Worm (Caenorhabditis elegans) whole organism, L4 larva: Measurements from ENCODE around the gene srm-2.

Source experiments
- F10B5.3 ChIP-seq: sonication (generic microtip); optimal IDR thresholded peaks from 2 replicates; lab custom pipeline; 2016; ENCODE audit warnings: mild to moderate bottlenecking, missing genetic modification characterization, missing compliant biosample characterization
- F37D6.2 ChIP-seq: sonication (generic microtip); optimal IDR thresholded peaks from 2 replicates; lab custom pipeline; 2016; ENCODE audit warnings: mild to moderate bottlenecking, missing genetic modification characterization, missing compliant biosample characterization
- F44E2.7 ChIP-seq: fragments of 200-800 bp; sonication (Bioruptor generic); IDR thresholded peaks from 2 replicates; pipeline ENCODE4 v2.1.2; 2022; ENCODE audit warnings: missing genetic modification characterization, missing compliant biosample characterization
- ceh-20 ChIP-seq: fragments of 200-800 bp; sonication (Bioruptor generic); IDR thresholded peaks from 2 replicates; pipeline ENCODE4 v1.3.6; 2022; ENCODE audit warnings: missing genetic modification reagents, missing genetic modification characterization, missing compliant biosample characterization
- ceh-44 ChIP-seq: fragments of 200-800 bp; sonication (Bioruptor generic); IDR thresholded peaks from 2 replicates; pipeline ENCODE4 v1.3.6; 2022; ENCODE audit warnings: missing genetic modification reagents, missing genetic modification characterization, missing compliant biosample characterization
- ces-1 ChIP-seq: fragments of 150-350 bp; sonication (generic microtip); optimal IDR thresholded peaks from 4 replicates; lab custom pipeline; 2014; ENCODE audit warnings: missing biosample characterization, missing genetic modification reagents, missing genetic modification characterization
- cey-2 ChIP-seq: sonication (generic microtip); optimal IDR thresholded peaks from 3 replicates; lab custom pipeline; 2017; ENCODE audit warnings: missing genetic modification characterization, mild to moderate bottlenecking, missing compliant biosample characterization, antibody characterized with exemption, borderline replicate concordance; ENCODE audit not compliant: insufficient read depth
- ctbp-1 ChIP-seq: fragments of 200-800 bp; sonication (Bioruptor generic); IDR thresholded peaks from 2 replicates; pipeline ENCODE4 v1.3.6; 2022; ENCODE audit warnings: missing genetic modification reagents, missing genetic modification characterization, missing compliant biosample characterization
- daf-16 ChIP-seq, 3 experiments: sonication (generic microtip); optimal IDR thresholded peaks; 2 replicates each; lab custom pipeline; 2016 to 2017; ENCODE audit warnings: missing genetic modification characterization in 3 of 3, missing genetic modification reagents in 3 of 3, mild to moderate bottlenecking in 2 of 3, missing compliant biosample characterization in 2 of 3, missing biosample characterization in 1 of 3, moderate library complexity in 1 of 3
- jun-1 ChIP-seq: fragments of 150-350 bp; optimal IDR thresholded peaks from 2 replicates; lab custom pipeline; 2014; ENCODE audit warnings: missing biosample characterization, missing genetic modification reagents, missing genetic modification characterization
- lin-1 ChIP-seq: fragments of 200-800 bp; sonication (Bioruptor generic); IDR thresholded peaks from 2 replicates; pipeline ENCODE4 v1.3.6; 2022; ENCODE audit warnings: missing genetic modification reagents, missing genetic modification characterization, missing compliant biosample characterization
- lin-38 ChIP-seq: fragments of 200-800 bp; sonication (Bioruptor generic); IDR thresholded peaks from 2 replicates; pipeline ENCODE4 v1.3.6; 2022; ENCODE audit warnings: missing genetic modification reagents, missing genetic modification characterization, missing compliant biosample characterization
- lir-3 ChIP-seq: sonication (generic microtip); optimal IDR thresholded peaks from 2 replicates; lab custom pipeline; 2016; ENCODE audit warnings: mild to moderate bottlenecking, missing genetic modification characterization, missing compliant biosample characterization
- mdt-29 ChIP-seq: fragments of 200-800 bp; sonication (Bioruptor generic); IDR thresholded peaks from 2 replicates; pipeline ENCODE4 v1.3.6; 2022; ENCODE audit warnings: missing genetic modification reagents, missing genetic modification characterization, missing compliant biosample characterization
- mes-2 ChIP-seq: sonication (generic microtip); optimal IDR thresholded peaks from 2 replicates; lab custom pipeline; 2016; ENCODE audit warnings: missing genotype, mild to moderate bottlenecking, missing genetic modification characterization, missing compliant biosample characterization; ENCODE audit not compliant: poor library complexity, severe bottlenecking
- mxl-2 ChIP-seq: fragments of 200-800 bp; sonication (Bioruptor generic); conservative IDR thresholded peaks from 2 replicates; pipeline ENCODE4 v1.3.6; 2022; ENCODE audit warnings: missing genetic modification reagents, missing genetic modification characterization, missing compliant biosample characterization
- nhr-10 ChIP-seq: fragments of 150-350 bp; optimal IDR thresholded peaks from 2 replicates; lab custom pipeline; 2014; ENCODE audit warnings: missing biosample characterization, missing genetic modification characterization
- nhr-41 ChIP-seq: fragments of 200-800 bp; sonication (Bioruptor generic); IDR thresholded peaks from 2 replicates; pipeline ENCODE4 v1.3.6; 2022; ENCODE audit warnings: missing genetic modification reagents, missing genetic modification characterization, missing compliant biosample characterization
- nhr-77 ChIP-seq: fragments of 150-350 bp; optimal IDR thresholded peaks from 2 replicates; lab custom pipeline; 2014; ENCODE audit warnings: missing biosample characterization, missing genetic modification characterization
- pha-4 ChIP-seq, 2 experiments: fragments of 150-350 bp in 1 of 2; fragments of 200-800 bp in 1 of 2; sonication (Bioruptor generic) in 1 of 2; IDR thresholded peaks in 1 of 2; optimal IDR thresholded peaks in 1 of 2; 2 replicates each; pipeline versions ENCODE4 v1.3.6 to Lab custom; 2014 to 2022; ENCODE audit warnings: missing genetic modification characterization in 2 of 2, missing genetic modification reagents in 2 of 2, missing biosample characterization in 1 of 2, missing compliant biosample characterization in 1 of 2
- set-16 ChIP-seq: fragments of 200-800 bp; sonication (Bioruptor generic); IDR thresholded peaks from 2 replicates; pipeline ENCODE4 v1.3.6; 2022; ENCODE audit warnings: missing genetic modification reagents, missing genetic modification characterization, missing compliant biosample characterization
- skn-1 ChIP-seq: fragments of 150-350 bp; optimal IDR thresholded peaks from 2 replicates; lab custom pipeline; 2014; ENCODE audit warnings: missing biosample characterization, missing genetic modification characterization
- spr-1 ChIP-seq: sonication (generic microtip); optimal IDR thresholded peaks from 2 replicates; lab custom pipeline; 2016; ENCODE audit warnings: mild to moderate bottlenecking, missing genetic modification characterization, missing compliant biosample characterization
- unc-62 ChIP-seq, 3 experiments: fragments of 150-350 bp in 1 of 3; sonication (generic microtip); optimal IDR thresholded peaks in 2 of 3; peaks in 1 of 3; 1 replicate in 1 of 3; 2 replicates in 2 of 3; lab custom pipeline; 2014 to 2017; ENCODE audit warnings: missing biosample characterization in 3 of 3, missing genetic modification characterization in 3 of 3, missing genetic modification reagents in 3 of 3, missing genotype in 1 of 3
- vab-7 ChIP-seq: fragments of 200-800 bp; sonication (Bioruptor generic); IDR thresholded peaks from 2 replicates; pipeline ENCODE4 v1.3.6; 2022; ENCODE audit warnings: missing genetic modification reagents, missing genetic modification characterization, missing compliant biosample characterization
- zfp-2 ChIP-seq: sonication (generic microtip); optimal IDR thresholded peaks from 2 replicates; lab custom pipeline; 2016; ENCODE audit warnings: mild to moderate bottlenecking, missing genetic modification characterization, missing compliant biosample characterization

Gene srm-2

DNA sequence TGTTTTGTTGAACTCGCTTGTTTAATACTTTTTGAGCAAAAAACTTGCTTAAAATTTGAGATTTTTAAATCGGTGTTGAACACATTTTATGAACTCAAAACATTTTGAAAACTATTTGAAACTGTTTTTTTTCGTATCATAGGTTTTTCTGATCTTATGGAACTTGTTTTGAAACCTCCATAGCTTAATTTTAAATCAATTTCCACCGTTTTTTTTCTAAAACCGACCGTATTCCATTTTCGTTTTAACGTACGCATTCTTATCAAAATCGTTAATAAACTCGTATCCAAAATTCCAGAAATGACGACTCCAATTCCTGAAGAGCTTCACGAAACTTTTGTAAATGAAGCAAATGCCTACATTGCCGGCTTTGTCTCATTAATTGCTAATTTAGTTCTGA, at the start of gene srm-2:
Gene srm-2, plus strand, starts transcription at position 301 of the 400 bp plus-strand sequence.
- no peak for TF ChIP-seq nhr-10
- TF ChIP-seq F37D6.2: no peak

DNA sequence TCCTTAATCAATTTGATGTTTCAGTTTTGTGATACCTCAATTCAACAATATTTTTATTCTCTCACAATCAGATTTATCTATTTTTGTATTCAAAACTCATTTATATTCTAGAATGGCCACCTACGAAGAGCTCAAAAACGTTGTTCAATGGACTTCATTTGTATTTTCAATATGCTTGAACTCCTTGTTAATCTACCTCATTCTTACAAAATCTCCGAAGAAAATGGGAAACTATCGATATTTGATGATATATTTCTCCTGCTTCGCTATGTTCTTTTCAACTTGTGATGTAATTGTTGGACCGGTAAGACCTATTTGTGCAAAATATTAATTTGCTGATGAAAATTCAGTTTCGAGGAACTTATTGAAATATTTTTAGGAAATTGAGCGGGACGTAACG, 47.9 kb upstream of the srm-2 start, which contains the start of gene str-164:
Gene str-164, plus strand, starts transcription at position 113 of the 400 bp plus-strand sequence.
- peak in 1 of 2 experiments; percentile 53 for TF ChIP-seq unc-62 (GFP tag; optimal IDR thresholded peaks at IDR 0.05 in 1 of 2; lab: Kevin White, UChicago)
- no peak for TF ChIP-seq unc-62 (tag; optimal IDR thresholded peaks at IDR 0.05; lab: Kevin White, UChicago)
- no peak for TF ChIP-seq ceh-44
- TF ChIP-seq, all 104 proteins: peak for 1

DNA sequence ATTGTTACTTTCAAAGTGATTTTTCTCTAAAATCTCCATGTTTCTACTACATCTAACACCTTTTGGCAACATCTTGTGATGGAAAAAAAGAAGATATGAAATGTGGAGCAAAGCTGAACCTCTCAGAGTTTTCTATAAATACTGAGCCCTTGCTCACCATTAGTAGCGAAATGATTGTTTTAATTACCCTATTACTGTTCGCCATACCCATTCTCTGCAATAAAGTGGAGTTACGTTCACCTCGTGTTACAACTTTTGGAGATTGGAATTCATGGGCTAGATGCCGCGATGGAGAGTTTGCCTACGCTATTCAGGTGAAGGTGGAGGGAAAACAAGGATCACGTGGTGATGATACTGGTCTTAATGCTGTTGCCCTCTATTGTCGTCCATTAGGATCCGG, 44.6 kb upstream of the srm-2 start, which contains the start of gene txt-3:
Gene txt-3, plus strand, starts transcription at position 125 of the 400 bp plus-strand sequence.
- TF ChIP-seq F44E2.7 (GFP tag; lab: Robert Waterston, UW) (no peak), unc-62 (GFP tag; optimal IDR thresholded peaks at IDR 0.05 in 1 of 2; lab: Kevin White, UChicago) (peak in 1 of 2 experiments; percentile 99), unc-62 (tag; optimal IDR thresholded peaks at IDR 0.05; lab: Kevin White, UChicago) (no peak)

DNA sequence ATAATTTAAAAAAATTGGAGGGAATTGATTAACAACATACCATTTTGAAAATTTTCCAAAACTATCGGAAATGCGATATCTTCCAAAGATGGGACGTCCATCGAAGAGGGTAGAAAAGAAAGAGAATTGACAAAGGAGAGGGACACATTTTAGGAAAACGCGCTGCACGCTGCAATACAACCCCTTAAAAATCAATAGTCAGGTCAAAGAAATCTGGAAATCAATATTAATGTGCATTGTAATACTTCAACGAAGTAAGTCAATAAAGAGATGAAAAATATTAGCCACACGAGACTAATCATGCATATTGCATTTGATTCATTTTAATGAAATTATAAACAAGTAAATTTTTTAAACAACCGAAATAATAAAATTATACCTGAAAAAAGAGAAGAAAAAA, 39.1 kb upstream of the srm-2 start, which contains the start of gene Y9C9A.13:
Gene Y9C9A.13, minus strand, starts transcription at position 101 of the 400 bp plus-strand sequence.
- TF ChIP-seq nhr-77 (tag; lab: Kevin White, UChicago) (no peak), F37D6.2 (no peak), ceh-20 (no peak), mdt-29 (GFP tag; lab: Robert Waterston, UW) (no peak), mes-2 (no peak), nhr-10 (no peak), cey-2 (tag; lab: Kevin White, UChicago) (no peak), vab-7 (GFP tag; lab: Robert Waterston, UW) (no peak), mxl-2 (GFP tag; lab: Robert Waterston, UW) (no peak), lin-38 (GFP tag; lab: Robert Waterston, UW) (no peak), spr-1 (tag; lab: Kevin White, UChicago) (no peak)

DNA sequence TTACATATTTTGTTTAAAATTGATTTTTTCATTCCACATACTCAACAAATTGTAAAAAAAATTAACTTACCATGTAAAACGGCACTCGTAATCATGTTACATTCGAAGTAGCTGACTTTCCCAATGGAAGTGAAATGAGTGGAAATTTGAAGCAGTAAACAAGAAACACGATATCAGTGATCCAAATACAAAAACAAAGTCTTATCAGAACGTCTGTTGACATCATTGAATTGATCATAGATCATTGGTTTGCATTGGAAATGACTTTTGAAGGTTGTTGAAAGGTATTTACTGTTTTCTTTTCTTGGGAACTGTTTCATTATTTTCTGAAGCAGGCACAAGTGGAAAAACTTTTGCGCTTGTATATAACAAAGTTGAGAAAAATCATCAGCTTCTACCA, 32.5 kb upstream of the srm-2 start, which contains the start of gene Y9C9A.16:
Gene Y9C9A.16, minus strand, starts transcription at position 131 of the 400 bp plus-strand sequence.
- TF ChIP-seq pha-4 (GFP tag; IDR thresholded peaks at IDR 0.05; lab: Robert Waterston, UW) (no peak), pha-4 (tag; optimal IDR thresholded peaks at IDR 0.05; lab: Kevin White, UChicago) (no peak), daf-16 (GFP tag; optimal IDR thresholded peaks at IDR 0.05; lab: Kevin White, UChicago) (no peak), daf-16 (tag; optimal IDR thresholded peaks at IDR 0.05; lab: Kevin White, UChicago) (peak; percentile 100), skn-1 (tag; lab: Kevin White, UChicago) (no peak), lir-3 (no peak), unc-62 (GFP tag; optimal IDR thresholded peaks at IDR 0.05 in 1 of 2; lab: Kevin White, UChicago) (peak in 1 of 2 experiments; percentile 57), unc-62 (tag; optimal IDR thresholded peaks at IDR 0.05; lab: Kevin White, UChicago) (no peak)

ce11 chrIV:4977176-4977693, 31.2 kb upstream of the srm-2 start, which contains the start of gene E03H12.5:
Gene E03H12.5, plus strand, starts transcription at chrIV:4977226.
- TF ChIP-seq ces-1 (GFP tag; lab: Kevin White, UChicago) (no peak), zfp-2 (tag; lab: Kevin White, UChicago) (no peak), lin-1 (GFP tag; lab: Robert Waterston, UW) (no peak), F10B5.3 (tag; lab: Kevin White, UChicago) (no peak), set-16 (GFP tag; lab: Robert Waterston, UW) (peak; percentile 91; the same call in 1 of the 2 replicates), mxl-2 (GFP tag; lab: Robert Waterston, UW) (0 out of 2 replicates have a peak, but pooled peaks have one; percentile 8)

- TF ChIP-seq ctbp-1: no peak
- TF ChIP-seq jun-1: no peak
- TF ChIP-seq nhr-41 (GFP tag; lab: Robert Waterston, UW): no peak
- no peak for TF ChIP-seq nhr-10
Measured at ce11 chrIV:4981027-4981426, 27.5 kb upstream of the srm-2 start, which contains the start of gene srz-24. Gene srz-24, minus strand, starts transcription at chrIV:4981127.
